Worm (Caenorhabditis elegans): Measurements from ENCODE around the gene K08F8.7.
A peak's percentile ranks its signal among the peaks of the same experiment; 100 is the strongest.

Gene K08F8.7

ce11 chrII:8789828-8790558, 34.8 kb upstream of the K08F8.7 start, which contains the start of gene F07H5.13:
Gene F07H5.13, plus strand, starts transcription at chrII:8790557.
- TF ChIP-seq B0310.2 (tag; optimal IDR thresholded peaks at IDR 0.05) = peak; percentile 48
- TF ChIP-seq ceh-13 (GFP tag; optimal IDR thresholded peaks at IDR 0.05) = no peak
- peak; percentile 19 for TF ChIP-seq hnd-1 (tag; optimal IDR thresholded peaks at IDR 0.05)
- peak; percentile 31 for TF ChIP-seq aly-1 (tag; optimal IDR thresholded peaks at IDR 0.05)
- peak; percentile 48 for TF ChIP-seq hmg-4 (GFP tag; optimal IDR thresholded peaks at IDR 0.05)
- TF ChIP-seq ama-1 (optimal IDR thresholded peaks at IDR 0.05) = peak; percentile 50

- TF ChIP-seq tra-4 (tag; optimal IDR thresholded peaks at IDR 0.05) (no peak), ama-1 (optimal IDR thresholded peaks at IDR 0.05) (peak; percentile 19)
Observed at ce11 chrII:8788752-8789151, 33.6 kb upstream of the K08F8.7 start.

- TF ChIP-seq sea-1 (GFP tag; conservative IDR thresholded peaks at IDR 0.05) (no peak), ceh-13 (GFP tag; optimal IDR thresholded peaks at IDR 0.05) (no peak), tbx-11 (GFP tag; IDR thresholded peaks at IDR 0.05) (no peak), aly-1 (tag; optimal IDR thresholded peaks at IDR 0.05) (no peak), ceh-36 (tag; optimal IDR thresholded peaks at IDR 0.05) (no peak), scrt-1 (GFP tag; IDR thresholded peaks at IDR 0.05) (0 out of 2 replicates have a peak, but pooled peaks have one; percentile 44), ama-1 (optimal IDR thresholded peaks at IDR 0.05) (no peak), F13C5.2 (tag; optimal IDR thresholded peaks at IDR 0.05) (peak; percentile 58), tbx-37 (GFP tag; conservative IDR thresholded peaks at IDR 0.05) (no peak; the same call in 1 of the 2 replicates), ets-7 (tag; optimal IDR thresholded peaks at IDR 0.05) (no peak), pes-1 (GFP tag; IDR thresholded peaks at IDR 0.05) (no peak), hnd-1 (tag; optimal IDR thresholded peaks at IDR 0.05) (no peak), tra-4 (tag; optimal IDR thresholded peaks at IDR 0.05) (no peak), hmbx-1 (tag; optimal IDR thresholded peaks at IDR 0.05) (no peak), flt-1 (GFP tag; IDR thresholded peaks at IDR 0.05) (no peak)
Observed at ce11 chrII:8787376-8787775, 32.2 kb upstream of the K08F8.7 start.

ce11 chrII:8785875-8786274, 30.7 kb upstream of the K08F8.7 start:
- TF ChIP-seq ceh-36 (tag; optimal IDR thresholded peaks at IDR 0.05) (no peak), tbx-37 (GFP tag; conservative IDR thresholded peaks at IDR 0.05) (no peak), scrt-1 (GFP tag; IDR thresholded peaks at IDR 0.05) (no peak), hmbx-1 (tag; optimal IDR thresholded peaks at IDR 0.05) (no peak), pes-1 (GFP tag; IDR thresholded peaks at IDR 0.05) (no peak), ama-1 (optimal IDR thresholded peaks at IDR 0.05) (no peak), F13C5.2 (tag; optimal IDR thresholded peaks at IDR 0.05) (no peak), sea-1 (GFP tag; conservative IDR thresholded peaks at IDR 0.05) (no peak), ceh-13 (GFP tag; optimal IDR thresholded peaks at IDR 0.05) (no peak), ets-7 (tag; optimal IDR thresholded peaks at IDR 0.05) (no peak), B0310.2 (tag; optimal IDR thresholded peaks at IDR 0.05) (no peak)

- TF ChIP-seq B0310.2 (tag; optimal IDR thresholded peaks at IDR 0.05) = no peak
- no peak for TF ChIP-seq F13C5.2 (tag; optimal IDR thresholded peaks at IDR 0.05)
Observed at ce11 chrII:8784235-8784928, 29.2 kb upstream of the K08F8.7 start.

ce11 chrII:8783451-8783967, 28.3 kb upstream of the K08F8.7 start, which contains the start of gene sgn-1:
Gene sgn-1, minus strand, starts transcription at chrII:8783670.
- TF ChIP-seq tbx-37 (GFP tag; conservative IDR thresholded peaks at IDR 0.05) (no peak), B0310.2 (tag; optimal IDR thresholded peaks at IDR 0.05) (no peak), flt-1 (GFP tag; IDR thresholded peaks at IDR 0.05) (no peak), ets-7 (tag; optimal IDR thresholded peaks at IDR 0.05) (no peak), sea-1 (GFP tag; conservative IDR thresholded peaks at IDR 0.05) (no peak), F13C5.2 (tag; optimal IDR thresholded peaks at IDR 0.05) (no peak), ama-1 (optimal IDR thresholded peaks at IDR 0.05) (no peak), tbx-11 (GFP tag; IDR thresholded peaks at IDR 0.05) (no peak), hmbx-1 (tag; optimal IDR thresholded peaks at IDR 0.05) (no peak), ceh-13 (GFP tag; optimal IDR thresholded peaks at IDR 0.05) (no peak)

ce11 chrII:8776504-8776903, 21.3 kb upstream of the K08F8.7 start:
- no peak for TF ChIP-seq ama-1 (optimal IDR thresholded peaks at IDR 0.05)
- no peak for TF ChIP-seq scrt-1 (GFP tag; IDR thresholded peaks at IDR 0.05)
- no peak for TF ChIP-seq tbx-37 (GFP tag; conservative IDR thresholded peaks at IDR 0.05)
- TF ChIP-seq F13C5.2 (tag; optimal IDR thresholded peaks at IDR 0.05) = no peak
- no peak for TF ChIP-seq ceh-13 (GFP tag; optimal IDR thresholded peaks at IDR 0.05)
- no peak for TF ChIP-seq tbx-11 (GFP tag; IDR thresholded peaks at IDR 0.05)
- no peak for TF ChIP-seq hnd-1 (tag; optimal IDR thresholded peaks at IDR 0.05)
- no peak for TF ChIP-seq hmbx-1 (tag; optimal IDR thresholded peaks at IDR 0.05)
- TF ChIP-seq aly-1 (tag; optimal IDR thresholded peaks at IDR 0.05) = no peak
- no peak for TF ChIP-seq B0310.2 (tag; optimal IDR thresholded peaks at IDR 0.05)
- TF ChIP-seq ceh-36 (tag; optimal IDR thresholded peaks at IDR 0.05) = no peak
- TF ChIP-seq hmg-4 (GFP tag; optimal IDR thresholded peaks at IDR 0.05) = no peak
- no peak for TF ChIP-seq sea-1 (GFP tag; conservative IDR thresholded peaks at IDR 0.05)
- no peak for TF ChIP-seq flt-1 (GFP tag; IDR thresholded peaks at IDR 0.05)
- TF ChIP-seq pes-1 (GFP tag; IDR thresholded peaks at IDR 0.05) = no peak

- TF ChIP-seq sea-1 (GFP tag; conservative IDR thresholded peaks at IDR 0.05) (no peak), ceh-13 (GFP tag; optimal IDR thresholded peaks at IDR 0.05) (no peak), tra-4 (tag; optimal IDR thresholded peaks at IDR 0.05) (no peak), hmbx-1 (tag; optimal IDR thresholded peaks at IDR 0.05) (no peak), ama-1 (optimal IDR thresholded peaks at IDR 0.05) (no peak), tbx-11 (GFP tag; IDR thresholded peaks at IDR 0.05) (no peak), B0310.2 (tag; optimal IDR thresholded peaks at IDR 0.05) (no peak), F13C5.2 (tag; optimal IDR thresholded peaks at IDR 0.05) (no peak)
Observed at ce11 chrII:8770675-8771074, 15.5 kb upstream of the K08F8.7 start, which contains the start of gene let-19. Gene let-19, plus strand, starts transcription at chrII:8770975.

Measured in whole organism, early embryonic.